Fruit fly (Drosophila melanogaster) whole organism, embryonic: Measurements from ENCODE around the gene dnc.

Experiments
- CG10959 ChIP-seq: fragments of 200-800 bp; sonication (Bioruptor generic); IDR thresholded peaks from 2 replicates; pipeline ENCODE4 v1.3.6; 2022; ENCODE audit warnings: missing biosample characterization, missing genetic modification characterization
- CG2202 ChIP-seq: fragments of 200-800 bp; sonication (Bioruptor generic); optimal IDR thresholded peaks from 2 replicates; lab custom pipeline; 2018; ENCODE audit warnings: missing biosample characterization, mild to moderate bottlenecking, missing genetic modification characterization
- CG6272 ChIP-seq: fragments of 200-800 bp; sonication (Bioruptor generic); IDR thresholded peaks from 2 replicates; pipeline ENCODE4 v1.3.6; 2022; ENCODE audit warnings: missing biosample characterization, missing genetic modification characterization
- CG9609 ChIP-seq: fragments of 200-800 bp; sonication (Bioruptor generic); optimal IDR thresholded peaks from 3 replicates; lab custom pipeline; 2016; ENCODE audit warnings: missing biosample characterization, missing genetic modification characterization
- Hr78 ChIP-seq, 2 experiments: fragments of 200-800 bp in 1 of 2; fragments of >200 bp in 1 of 2; sonication (Bioruptor generic) in 1 of 2; optimal IDR thresholded peaks; 2 replicates each; lab custom pipeline; 2017 to 2019; ENCODE audit warnings: missing biosample characterization in 2 of 2, missing genetic modification characterization in 2 of 2, mild to moderate bottlenecking in 1 of 2, moderate library complexity in 1 of 2
- Kr ChIP-seq: fragments of 200-800 bp; sonication (Bioruptor generic); optimal IDR thresholded peaks from 2 replicates; lab custom pipeline; 2017; ENCODE audit warnings: missing biosample characterization, mild to moderate bottlenecking, missing genetic modification characterization
- NFAT ChIP-seq: fragments of 200-800 bp; sonication (Bioruptor generic); IDR thresholded peaks from 2 replicates; pipeline ENCODE4 v1.3.6; 2022; ENCODE audit warnings: missing biosample characterization, missing genetic modification characterization
- disco-r ChIP-seq: fragments of 200-800 bp; sonication (Bioruptor generic); optimal IDR thresholded peaks from 2 replicates; lab custom pipeline; 2016; ENCODE audit warnings: missing biosample characterization, missing genetic modification characterization
- org-1 ChIP-seq: fragments of 200-800 bp; sonication (Bioruptor generic); optimal IDR thresholded peaks from 2 replicates; lab custom pipeline; 2017; ENCODE audit warnings: missing biosample characterization, missing genetic modification characterization
- sc ChIP-seq, 3 experiments: fragments of >200 bp in 2 of 3; fragments of 200-800 bp in 1 of 3; sonication (Bioruptor generic) in 1 of 3; optimal IDR thresholded peaks; 2 replicates in 2 of 3; 3 replicates in 1 of 3; lab custom pipeline; 2017; ENCODE audit warnings: mild to moderate bottlenecking in 1 of 3, missing biosample characterization in 1 of 3, missing genetic modification characterization in 1 of 3, missing genetic modification reagents in 1 of 3

DNA sequence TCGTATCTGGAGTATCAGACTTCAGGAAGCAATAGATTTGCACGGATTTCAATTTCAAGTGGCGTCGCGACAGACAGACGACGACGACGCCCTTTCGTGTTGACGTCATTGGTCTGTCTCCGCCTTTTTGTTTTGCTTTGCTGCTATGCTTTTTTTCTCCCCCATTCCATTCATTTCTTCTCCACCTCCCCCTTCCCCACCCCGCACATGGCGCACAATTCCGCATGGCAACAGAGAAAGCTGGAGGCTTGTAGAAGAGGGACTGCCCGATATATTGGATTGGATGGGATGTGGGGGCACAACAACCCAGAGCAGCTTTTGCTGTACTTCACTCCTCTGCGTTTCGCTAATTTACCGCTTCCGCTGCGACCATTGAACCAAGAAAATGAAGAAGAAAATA, 207.6 kb downstream of the dnc start:
- TF ChIP-seq CG10959 (GFP tag; lab: Robert Waterston, UW), result no peak
- TF ChIP-seq sc (optimal IDR thresholded peaks at IDR 0.05; lab: Kevin White, UChicago), result no peak
- no peak for TF ChIP-seq sc (GFP tag; optimal IDR thresholded peaks at IDR 0.05; lab: Kevin White, UChicago)
- TF ChIP-seq disco-r (GFP tag; lab: Kevin White, UChicago), result no peak
- no peak for TF ChIP-seq NFAT (GFP tag; lab: Robert Waterston, UW)
- TF ChIP-seq Kr (GFP tag; lab: Kevin White, UChicago), result no peak
- TF ChIP-seq CG2202 (tag; lab: Kevin White, UChicago), result no peak
- no peak for TF ChIP-seq CG6272 (GFP tag; lab: Robert Waterston, UW)
- TF ChIP-seq Hr78 (GFP tag; optimal IDR thresholded peaks at IDR 0.05; lab: Kevin White, UChicago), result no peak
- no peak for TF ChIP-seq CG9609 (GFP tag; lab: Kevin White, UChicago)
- TF ChIP-seq org-1 (GFP tag; lab: Kevin White, UChicago), result no peak
